Worm (Caenorhabditis elegans) whole organism, L2 larva: ENCODE measurements around the gene nhr-179.

Experiments
- ama-1 ChIP-seq: fragments of 150-350 bp; optimal IDR thresholded peaks from 2 replicates; lab custom pipeline; 2018; ENCODE audit warnings: inconsistent platforms
- egl-27 ChIP-seq: sonication (generic microtip); optimal IDR thresholded peaks from 3 replicates; lab custom pipeline; 2017; ENCODE audit warnings: missing biosample characterization, missing genetic modification reagents, missing genetic modification characterization
- lin-13 ChIP-seq: fragments of 150-350 bp; optimal IDR thresholded peaks from 2 replicates; lab custom pipeline; 2014; ENCODE audit warnings: missing biosample characterization, missing genetic modification reagents, missing genetic modification characterization
- mab-5 ChIP-seq: fragments of 150-350 bp; optimal IDR thresholded peaks from 2 replicates; lab custom pipeline; 2014; ENCODE audit warnings: missing biosample characterization, missing genetic modification characterization
- skn-1 ChIP-seq: sonication (generic microtip); optimal IDR thresholded peaks from 2 replicates; lab custom pipeline; 2017; ENCODE audit warnings: missing biosample characterization, missing genetic modification characterization

- TF ChIP-seq lin-13 (GFP tag; lab: Kevin White, UChicago): no peak
- TF ChIP-seq egl-27: no peak
- TF ChIP-seq mab-5 (tag; lab: Kevin White, UChicago): no peak
- TF ChIP-seq ama-1: no peak
- no peak for TF ChIP-seq skn-1
These were observed 33.2 kb downstream of the nhr-179 start, which contains the start of gene F16B4.7 for ce11 chrV:1585411-1585810.
